Fruit fly (Drosophila melanogaster) whole organism, embryonic: ENCODE data around the gene CG6966.

Experiments
- Bdp1 ChIP-seq: fragments of 200-800 bp; sonication (Bioruptor generic); optimal IDR thresholded peaks from 3 replicates; lab custom pipeline; 2016; ENCODE audit warnings: missing biosample characterization, missing genetic modification characterization
- CG10366 ChIP-seq: fragments of 200-800 bp; sonication (Bioruptor generic); IDR thresholded peaks from 2 replicates; pipeline ENCODE4 v1.3.6; 2022; ENCODE audit warnings: missing biosample characterization, missing genetic modification characterization
- CG10431 ChIP-seq: fragments of 200-800 bp; sonication (Bioruptor generic); optimal IDR thresholded peaks from 3 replicates; lab custom pipeline; 2018; ENCODE audit warnings: missing biosample characterization, mild to moderate bottlenecking, missing genetic modification characterization
- CG11398 ChIP-seq: fragments of 200-800 bp; sonication (Bioruptor generic); optimal IDR thresholded peaks from 2 replicates; lab custom pipeline; 2016; ENCODE audit warnings: missing biosample characterization, missing genetic modification characterization
- CG11723 ChIP-seq: fragments of 200-800 bp; sonication (Bioruptor generic); optimal IDR thresholded peaks from 2 replicates; lab custom pipeline; 2017; ENCODE audit warnings: missing biosample characterization, mild to moderate bottlenecking, missing genetic modification characterization
- CG12299 ChIP-seq: fragments of 200-800 bp; sonication (Bioruptor generic); optimal IDR thresholded peaks from 2 replicates; lab custom pipeline; 2018; ENCODE audit warnings: missing biosample characterization, mild to moderate bottlenecking, missing genetic modification characterization
- CG13123 ChIP-seq: fragments of 200-800 bp; sonication (Bioruptor generic); optimal IDR thresholded peaks from 2 replicates; lab custom pipeline; 2016; ENCODE audit warnings: missing biosample characterization, missing genetic modification characterization
- CG15011 ChIP-seq: fragments of 200-800 bp; sonication (Bioruptor generic); optimal IDR thresholded peaks from 3 replicates; lab custom pipeline; 2018; ENCODE audit warnings: missing biosample characterization, mild to moderate bottlenecking, missing genetic modification characterization
- CG1647 ChIP-seq: fragments of 200-800 bp; sonication (Bioruptor generic); optimal IDR thresholded peaks from 3 replicates; lab custom pipeline; 2016; ENCODE audit warnings: missing biosample characterization, missing genetic modification characterization
- CG2889 ChIP-seq: fragments of 200-800 bp; sonication (Bioruptor generic); IDR thresholded peaks from 3 replicates; pipeline ENCODE4 v1.3.6; 2022; ENCODE audit warnings: missing biosample characterization, missing genetic modification characterization
- CG32767 ChIP-seq: fragments of 200-800 bp; sonication (Bioruptor generic); IDR thresholded peaks from 2 replicates; pipeline ENCODE4 v1.3.6; 2022; ENCODE audit warnings: missing biosample characterization, missing genetic modification characterization
- CG33557 ChIP-seq: fragments of 200-800 bp; sonication (Bioruptor generic); optimal IDR thresholded peaks from 2 replicates; lab custom pipeline; 2019; ENCODE audit warnings: missing biosample characterization, mild to moderate bottlenecking, missing genetic modification characterization, moderate library complexity
- CG3726 ChIP-seq: fragments of 200-800 bp; sonication (Bioruptor generic); IDR thresholded peaks from 3 replicates; pipeline ENCODE4, ENCODE4 v1.3.6; 2022; ENCODE audit warnings: missing biosample characterization, missing genetic modification characterization
- CG3847 ChIP-seq: fragments of 200-800 bp; sonication (Bioruptor generic); IDR thresholded peaks from 2 replicates; pipeline ENCODE4 v1.3.6; 2022; ENCODE audit warnings: missing biosample characterization, missing genetic modification characterization
- CG3995 ChIP-seq: fragments of 200-800 bp; sonication (Bioruptor generic); optimal IDR thresholded peaks from 3 replicates; lab custom pipeline; 2016; ENCODE audit warnings: missing biosample characterization, missing genetic modification characterization
- CG42726 ChIP-seq: fragments of 200-800 bp; sonication (Bioruptor generic); IDR thresholded peaks from 2 replicates; pipeline ENCODE4 v1.3.6; 2022; ENCODE audit warnings: missing biosample characterization, missing genetic modification characterization; ENCODE audit not compliant: partially characterized antibody
- CG4404 ChIP-seq: fragments of 200-800 bp; sonication (Bioruptor generic); IDR thresholded peaks from 2 replicates; pipeline ENCODE4 v1.3.6; 2022; ENCODE audit warnings: missing biosample characterization, missing genetic modification characterization
- CG6689 ChIP-seq: fragments of 200-800 bp; sonication (Bioruptor generic); IDR thresholded peaks from 2 replicates; pipeline ENCODE4 v1.3.6; 2022; ENCODE audit warnings: missing biosample characterization, missing genetic modification characterization
- CG7271 ChIP-seq: fragments of 200-800 bp; sonication (Bioruptor generic); optimal IDR thresholded peaks from 2 replicates; lab custom pipeline; 2018; ENCODE audit warnings: missing biosample characterization, mild to moderate bottlenecking, missing genetic modification characterization, moderate library complexity
- CG7357 ChIP-seq: fragments of 200-800 bp; sonication (Bioruptor generic); IDR thresholded peaks from 3 replicates; pipeline ENCODE4 v1.3.6; 2022; ENCODE audit warnings: missing biosample characterization, missing genetic modification characterization
- CG7745 ChIP-seq: fragments of 200-800 bp; sonication (Bioruptor generic); optimal IDR thresholded peaks from 2 replicates; lab custom pipeline; 2018; ENCODE audit warnings: missing biosample characterization, mild to moderate bottlenecking, missing genetic modification characterization, moderate library complexity
- CG9817 ChIP-seq: fragments of 200-800 bp; sonication (Bioruptor generic); optimal IDR thresholded peaks from 2 replicates; lab custom pipeline; 2018; ENCODE audit warnings: missing biosample characterization, mild to moderate bottlenecking, missing genetic modification characterization, moderate library complexity
- Dad ChIP-seq: fragments of 200-800 bp; sonication (Bioruptor generic); optimal IDR thresholded peaks from 3 replicates; lab custom pipeline; 2016; ENCODE audit warnings: missing biosample characterization, missing genetic modification characterization
- Dll ChIP-seq: fragments of 200-800 bp; sonication (Bioruptor generic); IDR thresholded peaks from 4 replicates; pipeline ENCODE4 v1.3.6; 2022; ENCODE audit warnings: missing biosample characterization, missing genetic modification characterization; ENCODE audit not compliant: partially characterized antibody
- Ets65A ChIP-seq: fragments of 200-800 bp; sonication (Bioruptor generic); peaks from one replicate; lab custom pipeline; 2016; ENCODE audit warnings: missing biosample characterization, missing genetic modification characterization
- Gsc ChIP-seq: fragments of 200-800 bp; sonication (Bioruptor generic); IDR thresholded peaks from 2 replicates; pipeline ENCODE4 v1.3.6; 2022; ENCODE audit warnings: missing biosample characterization, missing genetic modification characterization
- Gug ChIP-seq: fragments of 200-800 bp; sonication (Bioruptor generic); IDR thresholded peaks from 4 replicates; pipeline ENCODE4 v1.3.6; 2022; ENCODE audit warnings: missing biosample characterization, missing genetic modification characterization
- HHEX ChIP-seq: fragments of 200-800 bp; sonication (Bioruptor generic); optimal IDR thresholded peaks from 3 replicates; lab custom pipeline; 2017; ENCODE audit warnings: missing biosample characterization, mild to moderate bottlenecking, missing genetic modification characterization, missing genetic modification reagents
- HLHmδ ChIP-seq: fragments of 200-800 bp; sonication (Bioruptor generic); optimal IDR thresholded peaks from 2 replicates; lab custom pipeline; 2018; ENCODE audit warnings: missing biosample characterization, mild to moderate bottlenecking, missing genetic modification characterization, moderate library complexity
- Hand ChIP-seq: fragments of 200-800 bp; sonication (Bioruptor generic); optimal IDR thresholded peaks from 2 replicates; lab custom pipeline; 2017; ENCODE audit warnings: mild to moderate bottlenecking, missing biosample characterization, missing genetic modification reagents, missing genetic modification characterization
- Kr ChIP-seq: fragments of 200-800 bp; sonication (Bioruptor generic); optimal IDR thresholded peaks from 2 replicates; lab custom pipeline; 2017; ENCODE audit warnings: missing biosample characterization, mild to moderate bottlenecking, missing genetic modification characterization
- Nf-YC ChIP-seq: fragments of 200-800 bp; optimal IDR thresholded peaks from 3 replicates; lab custom pipeline; 2019; ENCODE audit warnings: missing biosample characterization, mild to moderate bottlenecking, missing genetic modification characterization, moderate library complexity
- Oaz ChIP-seq: fragments of 200-800 bp; sonication (Bioruptor generic); IDR thresholded peaks from 2 replicates; pipeline ENCODE4 v1.3.6; 2022; ENCODE audit warnings: missing biosample characterization, missing genetic modification characterization
- Taf1 ChIP-seq: fragments of 200-800 bp; sonication (Bioruptor generic); IDR thresholded peaks from 2 replicates; pipeline ENCODE4 v1.3.6; 2022; ENCODE audit warnings: missing biosample characterization, missing genetic modification characterization
- Vsx1 ChIP-seq: fragments of 200-800 bp; sonication (Bioruptor generic); optimal IDR thresholded peaks from 2 replicates; lab custom pipeline; 2017; ENCODE audit warnings: missing biosample characterization, mild to moderate bottlenecking, missing genetic modification characterization, missing genetic modification reagents
- aop ChIP-seq: fragments of 200-800 bp; sonication (Bioruptor generic); IDR thresholded peaks from 2 replicates; pipeline ENCODE4 v1.3.6; 2022; ENCODE audit warnings: missing biosample characterization, missing genetic modification characterization
- ash1 ChIP-seq: fragments of 200-800 bp; sonication (Bioruptor generic); optimal IDR thresholded peaks from 2 replicates; lab custom pipeline; 2018; ENCODE audit warnings: missing biosample characterization, mild to moderate bottlenecking, missing genetic modification characterization
- bbx ChIP-seq: fragments of 200-800 bp; sonication (Bioruptor generic); IDR thresholded peaks from 2 replicates; pipeline ENCODE4 v1.3.6; 2022; ENCODE audit warnings: missing biosample characterization, missing genetic modification characterization; ENCODE audit not compliant: partially characterized antibody
- chinmo ChIP-seq: fragments of 200-800 bp; sonication (Bioruptor generic); IDR thresholded peaks from 4 replicates; pipeline ENCODE4 v1.3.6; 2022; ENCODE audit warnings: missing biosample characterization, missing genetic modification characterization; ENCODE audit not compliant: partially characterized antibody
- dmrt99B ChIP-seq: fragments of 200-800 bp; sonication (Bioruptor generic); optimal IDR thresholded peaks from 2 replicates; lab custom pipeline; 2018; ENCODE audit warnings: missing biosample characterization, mild to moderate bottlenecking, missing genetic modification characterization, moderate library complexity
- emc ChIP-seq: fragments of 200-800 bp; sonication (Bioruptor generic); optimal IDR thresholded peaks from 2 replicates; lab custom pipeline; 2016; ENCODE audit warnings: missing biosample characterization, missing genetic modification characterization
- eve ChIP-seq, 2 experiments: fragments of >200 bp; optimal IDR thresholded peaks; 2 replicates each; lab custom pipeline; 2017; ENCODE audit warnings: missing biosample characterization in 2 of 2, missing genetic modification characterization in 2 of 2
- fd96Cb ChIP-seq: fragments of 200-800 bp; sonication (Bioruptor generic); optimal IDR thresholded peaks from 2 replicates; lab custom pipeline; 2018; ENCODE audit warnings: missing biosample characterization, mild to moderate bottlenecking, missing genetic modification characterization, moderate library complexity
- knrl ChIP-seq: fragments of 200-800 bp; sonication (Bioruptor generic); IDR thresholded peaks from 3 replicates; pipeline ENCODE4 v1.3.6; 2022; ENCODE audit warnings: missing biosample characterization, missing genetic modification characterization; ENCODE audit not compliant: partially characterized antibody
- onecut ChIP-seq: fragments of 200-800 bp; sonication (Bioruptor generic); IDR thresholded peaks from 2 replicates; pipeline ENCODE4 v1.3.6; 2022; ENCODE audit warnings: missing biosample characterization, missing genetic modification characterization
- org-1 ChIP-seq: fragments of 200-800 bp; sonication (Bioruptor generic); optimal IDR thresholded peaks from 2 replicates; lab custom pipeline; 2017; ENCODE audit warnings: missing biosample characterization, missing genetic modification characterization
- sima ChIP-seq: fragments of 200-800 bp; sonication (Bioruptor generic); optimal IDR thresholded peaks from 2 replicates; lab custom pipeline; 2016; ENCODE audit warnings: missing biosample characterization, missing genetic modification characterization
- stc ChIP-seq: fragments of 200-800 bp; sonication (Bioruptor generic); IDR thresholded peaks from 2 replicates; pipeline ENCODE4 v1.3.6; 2022; ENCODE audit warnings: missing biosample characterization, missing genetic modification characterization
- stwl ChIP-seq: fragments of 200-800 bp; sonication (Bioruptor generic); optimal IDR thresholded peaks from 3 replicates; lab custom pipeline; 2018; ENCODE audit warnings: missing biosample characterization, mild to moderate bottlenecking, missing genetic modification characterization, moderate library complexity
- tup ChIP-seq: fragments of 200-800 bp; sonication (Bioruptor generic); optimal IDR thresholded peaks from 2 replicates; lab custom pipeline; 2016; ENCODE audit warnings: missing biosample characterization, mild to moderate bottlenecking, missing genetic modification characterization, moderate library complexity

The CG6966 gene

dm6 chr3R:15087606-15088193 is 7.7 kb downstream of the CG6966 start (continued):
- no peak for TF ChIP-seq CG7745 (tag; lab: Kevin White, UChicago)
- peak; percentile 78 for TF ChIP-seq sima (GFP tag; lab: Kevin White, UChicago)
- peak; percentile 83 for TF ChIP-seq Oaz
- peak; percentile 47 for TF ChIP-seq CG12299
- TF ChIP-seq Dll (GFP tag; lab: Robert Waterston, UW) = no peak
- TF ChIP-seq CG4404 = peak; percentile 42; the same call in 1 of the 2 replicates
- peak; percentile 83 for TF ChIP-seq Gug (GFP tag; lab: Robert Waterston, UW)
- peak; percentile 89 for TF ChIP-seq CG3726 (GFP tag; lab: Robert Waterston, UW)
- TF ChIP-seq knrl (GFP tag; lab: Robert Waterston, UW) = no peak
- TF ChIP-seq fd96Cb (tag; lab: Kevin White, UChicago) = peak; percentile 89
- TF ChIP-seq ash1 (GFP tag; lab: Kevin White, UChicago) = no peak
- peak; percentile 80 for TF ChIP-seq Dad (GFP tag; lab: Kevin White, UChicago)
- TF ChIP-seq CG6689 (GFP tag; lab: Robert Waterston, UW) = peak; percentile 90
- TF ChIP-seq Kr (GFP tag; lab: Kevin White, UChicago) = no peak
- TF ChIP-seq CG10366 (GFP tag; lab: Robert Waterston, UW) = peak; percentile 94
- TF ChIP-seq CG9817 (tag; lab: Kevin White, UChicago) = peak; percentile 80
- no peak for TF ChIP-seq CG33557 (GFP tag; lab: Kevin White, UChicago)
- peak; percentile 73 for TF ChIP-seq CG3847 (GFP tag; lab: Robert Waterston, UW)
- peak; percentile 52 for TF ChIP-seq CG13123 (GFP tag; lab: Kevin White, UChicago)
- peak; percentile 92 for TF ChIP-seq stc
- peak; percentile 80 for TF ChIP-seq CG32767 (GFP tag; lab: Robert Waterston, UW)
- TF ChIP-seq CG11398 = peak; percentile 80
- no peak for TF ChIP-seq CG42726
- peak; percentile 59 for TF ChIP-seq Bdp1 (GFP tag; lab: Kevin White, UChicago)
- TF ChIP-seq CG11723 = peak; percentile 60
- peak; percentile 73; the same call in 1 of the 2 replicates for TF ChIP-seq Gsc
- TF ChIP-seq CG7271 = peak; percentile 28
- TF ChIP-seq stwl = no peak
- TF ChIP-seq tup (GFP tag; lab: Kevin White, UChicago) = peak; percentile 64
- TF ChIP-seq chinmo (GFP tag; lab: Robert Waterston, UW) = no peak
- TF ChIP-seq bbx (GFP tag; lab: Robert Waterston, UW) = no peak
- peak; percentile 78 for TF ChIP-seq onecut (GFP tag; lab: Robert Waterston, UW)
- TF ChIP-seq Vsx1 (GFP tag; lab: Kevin White, UChicago) = peak; percentile 66
- TF ChIP-seq aop (GFP tag; lab: Robert Waterston, UW) = peak; percentile 59; the same call in 1 of the 2 replicates
- TF ChIP-seq CG3995 = peak; percentile 29
- TF ChIP-seq CG7357 = peak; percentile 83
- peak; percentile 55 for TF ChIP-seq CG15011 (GFP tag; lab: Kevin White, UChicago)
- peak; percentile 74 for TF ChIP-seq org-1 (GFP tag; lab: Kevin White, UChicago)
- peak in 1 of 2 experiments; percentile 85 for TF ChIP-seq eve (GFP tag; optimal IDR thresholded peaks at IDR 0.05; lab: Kevin White, UChicago)
- peak; percentile 70 for TF ChIP-seq emc
- TF ChIP-seq dmrt99B (tag; lab: Kevin White, UChicago) = peak; percentile 91
- peak; percentile 74; the same call in 1 of the 3 replicates for TF ChIP-seq CG2889
- no peak for TF ChIP-seq CG10431 (GFP tag; lab: Kevin White, UChicago)
- TF ChIP-seq Nf-YC = peak; percentile 47
- no peak for TF ChIP-seq Hand (GFP tag; lab: Kevin White, UChicago)
- TF ChIP-seq HLHmδ (GFP tag; lab: Kevin White, UChicago) = no peak
- peak; percentile 64; the same call in 1 of the 2 replicates for TF ChIP-seq Taf1 (GFP tag; lab: Robert Waterston, UW)
- peak; percentile 93 for TF ChIP-seq Ets65A (GFP tag; lab: Kevin White, UChicago)
- peak; percentile 70 for TF ChIP-seq CG1647 (GFP tag; lab: Kevin White, UChicago)
- TF ChIP-seq HHEX (GFP tag; lab: Kevin White, UChicago) = peak; percentile 79
